Worm (Caenorhabditis elegans): ENCODE results near the gene fbxa-137.
"Not testable (repeated sequence)": the region's sequence is repeated elsewhere in the genome, so short reads cannot be mapped to it uniquely, and the experiment has no call there.

fbxa-137 gene

DNA sequence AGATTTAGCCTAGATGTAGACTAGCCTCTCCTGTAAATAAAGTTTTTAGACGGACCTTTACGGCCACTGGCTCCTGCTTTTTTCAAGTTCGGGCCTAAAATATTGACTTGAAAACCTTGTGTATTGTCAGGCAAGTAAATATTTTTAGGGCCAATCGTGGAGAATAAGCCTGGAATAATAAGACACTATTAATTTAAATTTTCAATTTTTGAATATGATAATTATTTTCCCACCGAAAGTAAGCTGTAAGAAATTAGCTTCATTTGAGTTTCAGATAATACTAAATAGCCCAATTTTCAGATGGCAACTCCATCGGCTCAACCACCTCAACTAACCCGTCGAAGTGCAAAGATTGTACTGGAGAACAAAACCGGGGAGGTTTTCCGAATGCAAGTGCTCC, 47.8 kb downstream of the fbxa-137 start, which contains the start of gene pud-4:
Gene pud-4, plus strand, starts transcription at position 301 of the 400 bp plus-strand sequence.
- TF ChIP-seq nhr-237 (tag; optimal IDR thresholded peaks at IDR 0.05) (no peak), lin-39 (tag; optimal IDR thresholded peaks at IDR 0.05) (no peak), nhr-25 (tag; optimal IDR thresholded peaks at IDR 0.05) (no peak), R02D3.7 (tag; optimal IDR thresholded peaks at IDR 0.05) (no peak), C34F6.9 (tag; optimal IDR thresholded peaks at IDR 0.05) (no peak), aly-2 (tag; optimal IDR thresholded peaks at IDR 0.05) (no peak)

DNA sequence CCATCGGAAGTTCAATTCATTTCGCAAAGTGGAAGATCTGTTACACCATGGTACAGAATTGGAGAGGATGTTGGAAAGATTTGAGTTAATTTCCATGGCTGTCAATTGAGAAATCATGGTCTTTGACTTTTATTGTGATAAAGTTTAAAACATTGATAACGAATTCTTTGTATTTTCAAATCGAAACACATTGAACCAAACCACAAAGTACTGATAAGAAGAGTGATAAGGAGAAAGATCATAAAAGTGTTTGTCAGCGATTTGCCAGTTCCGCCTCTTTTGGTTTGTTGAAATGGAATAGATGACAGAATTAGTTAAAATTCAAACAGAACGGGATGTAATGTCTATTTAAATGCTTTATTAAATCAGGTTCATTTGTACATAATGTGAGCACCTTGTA, 48.5 kb downstream of the fbxa-137 start:
- peak; percentile 75 for TF ChIP-seq fos-1 (tag; optimal IDR thresholded peaks at IDR 0.05)
- TF ChIP-seq unc-55 (GFP tag; optimal IDR thresholded peaks at IDR 0.05) = no peak
- peak; percentile 34 for TF ChIP-seq gmeb-1 (tag; optimal IDR thresholded peaks at IDR 0.05)
- peak; percentile 80 for TF ChIP-seq sma-9 (GFP tag; optimal IDR thresholded peaks at IDR 0.05)
- TF ChIP-seq sma-9 (tag; optimal IDR thresholded peaks at IDR 0.05) = no peak
- TF ChIP-seq crh-2 (tag; optimal IDR thresholded peaks at IDR 0.05) = peak; percentile 14
- no peak for TF ChIP-seq sma-3 (GFP tag; optimal IDR thresholded peaks at IDR 0.05)

DNA sequence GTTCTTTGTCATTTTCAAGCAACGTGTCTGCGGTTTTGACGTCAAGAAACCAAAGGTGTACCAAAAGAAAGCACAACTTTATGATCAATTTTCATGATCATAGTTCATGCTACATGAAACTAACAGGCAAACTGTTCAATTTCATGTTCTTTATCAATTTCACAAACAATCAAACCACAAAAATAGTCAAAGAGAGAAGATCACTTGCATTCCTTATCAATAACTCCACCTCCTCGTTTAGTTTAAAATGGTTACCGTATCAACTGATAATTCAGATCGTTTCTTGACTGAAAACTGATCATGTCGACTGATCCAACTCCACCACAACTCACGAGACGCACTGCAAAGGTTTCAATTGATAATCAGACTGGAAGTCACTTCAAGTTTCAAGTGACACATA, 51.5 kb downstream of the fbxa-137 start, which contains the start of gene pud-1.1:
Gene pud-1.1, plus strand, starts transcription at position 301 of the 400 bp plus-strand sequence.
- not testable (repeated sequence) for TF ChIP-seq sem-4, nhr-11, lin-39 (tag; optimal IDR thresholded peaks at IDR 0.05)
